Worm (Caenorhabditis elegans) whole organism, mixed stage, embryonic: Measurements from ENCODE around the gene pals-32.

ENCODE experiments used
- M03D4.4 ChIP-seq: sonication (generic microtip); optimal IDR thresholded peaks from 2 replicates; lab custom pipeline; 2017; ENCODE audit warnings: mild to moderate bottlenecking, missing genetic modification characterization, missing compliant biosample characterization
- bed-3 ChIP-seq: fragments of 200-800 bp; sonication (Bioruptor generic); optimal IDR thresholded peaks from 3 replicates; lab custom pipeline; 2018; ENCODE audit warnings: mild to moderate bottlenecking, missing genetic modification characterization, moderate library complexity, missing compliant biosample characterization
- blmp-1 ChIP-seq: fragments of 150-350 bp; optimal IDR thresholded peaks from 2 replicates; lab custom pipeline; 2014; ENCODE audit warnings: missing biosample characterization, missing genetic modification characterization
- ceh-39 ChIP-seq: fragments of 150-350 bp; optimal IDR thresholded peaks from 2 replicates; lab custom pipeline; 2014; ENCODE audit warnings: missing biosample characterization, missing genetic modification characterization
- ceh-43 ChIP-seq: fragments of 200-800 bp; sonication (Bioruptor generic); optimal IDR thresholded peaks from 2 replicates; lab custom pipeline; 2018; ENCODE audit warnings: mild to moderate bottlenecking, missing genetic modification characterization, moderate library complexity, missing compliant biosample characterization
- ceh-83 ChIP-seq: fragments of 200-800 bp; sonication (Bioruptor generic); optimal IDR thresholded peaks from 2 replicates; lab custom pipeline; 2018; ENCODE audit warnings: mild to moderate bottlenecking, missing genetic modification characterization, missing compliant biosample characterization
- ces-1 ChIP-seq: fragments of 150-350 bp; optimal IDR thresholded peaks from 2 replicates; lab custom pipeline; 2014; ENCODE audit warnings: missing biosample characterization, missing genetic modification reagents, missing genetic modification characterization
- drap-1 ChIP-seq: fragments of 200-800 bp; sonication (Bioruptor generic); optimal IDR thresholded peaks from 3 replicates; lab custom pipeline; 2018; ENCODE audit warnings: mild to moderate bottlenecking, missing genetic modification characterization, missing compliant biosample characterization
- elt-1 ChIP-seq: sonication (generic microtip); optimal IDR thresholded peaks from 2 replicates; lab custom pipeline; 2017; ENCODE audit warnings: missing genetic modification characterization, mild to moderate bottlenecking, missing compliant biosample characterization, antibody characterized with exemption, moderate library complexity, borderline replicate concordance; ENCODE audit not compliant: insufficient read depth
- elt-3 ChIP-seq: fragments of 150-350 bp; optimal IDR thresholded peaks from 2 replicates; lab custom pipeline; 2014; ENCODE audit warnings: missing biosample characterization, missing genetic modification characterization
- flh-1 ChIP-seq: fragments of 200-800 bp; sonication (Bioruptor generic); optimal IDR thresholded peaks from 2 replicates; lab custom pipeline; 2018; ENCODE audit warnings: mild to moderate bottlenecking, missing genetic modification characterization, moderate library complexity, missing compliant biosample characterization
- ham-2 ChIP-seq: fragments of 200-800 bp; sonication (Bioruptor generic); optimal IDR thresholded peaks from 2 replicates; lab custom pipeline; 2018; ENCODE audit warnings: mild to moderate bottlenecking, missing genetic modification characterization, missing compliant biosample characterization
- hlh-1 ChIP-seq: fragments of 150-350 bp; optimal IDR thresholded peaks from 2 replicates; lab custom pipeline; 2014; ENCODE audit warnings: missing biosample characterization, missing genetic modification reagents, missing genetic modification characterization
- lin-32 ChIP-seq: fragments of 200-800 bp; sonication (Bioruptor generic); optimal IDR thresholded peaks from 2 replicates; lab custom pipeline; 2018; ENCODE audit warnings: mild to moderate bottlenecking, missing genetic modification characterization, missing compliant biosample characterization
- lsy-2 ChIP-seq: fragments of 150-350 bp; optimal IDR thresholded peaks from 2 replicates; lab custom pipeline; 2014; ENCODE audit warnings: missing biosample characterization, missing genetic modification characterization
- mab-5 ChIP-seq: fragments of 150-350 bp; optimal IDR thresholded peaks from 2 replicates; lab custom pipeline; 2014; ENCODE audit warnings: missing biosample characterization, missing genetic modification characterization
- mep-1 ChIP-seq: fragments of 150-350 bp; optimal IDR thresholded peaks from 2 replicates; lab custom pipeline; 2017; ENCODE audit warnings: missing biosample characterization, missing genetic modification reagents, missing genetic modification characterization, inconsistent platforms
- mls-2 ChIP-seq: sonication (generic microtip); optimal IDR thresholded peaks from 2 replicates; lab custom pipeline; 2016; ENCODE audit warnings: mild to moderate bottlenecking, missing genetic modification characterization, moderate library complexity, missing compliant biosample characterization
- nhr-12 ChIP-seq: fragments of 150-350 bp; optimal IDR thresholded peaks from 2 replicates; lab custom pipeline; 2014; ENCODE audit warnings: missing biosample characterization, missing genetic modification characterization
- nhr-2 ChIP-seq: fragments of 150-350 bp; optimal IDR thresholded peaks from 2 replicates; lab custom pipeline; 2014; ENCODE audit warnings: missing biosample characterization, missing genetic modification characterization
- nhr-76 ChIP-seq: sonication (generic microtip); optimal IDR thresholded peaks from 2 replicates; lab custom pipeline; 2017; ENCODE audit warnings: missing biosample characterization, missing genetic modification characterization
- pha-4 ChIP-seq: fragments of 150-350 bp; optimal IDR thresholded peaks from 2 replicates; lab custom pipeline; 2018; ENCODE audit warnings: missing biosample characterization, missing genetic modification reagents, missing genetic modification characterization
- snpc-4 ChIP-seq: fragments of 150-350 bp; optimal IDR thresholded peaks from 2 replicates; lab custom pipeline; 2014; ENCODE audit warnings: missing biosample characterization, missing genetic modification characterization
- sptf-1 ChIP-seq: sonication (generic microtip); optimal IDR thresholded peaks from 2 replicates; lab custom pipeline; 2017; ENCODE audit warnings: mild to moderate bottlenecking, missing genetic modification characterization, moderate library complexity, missing compliant biosample characterization
- unc-120 ChIP-seq: sonication (generic microtip); optimal IDR thresholded peaks from 2 replicates; lab custom pipeline; 2017; ENCODE audit warnings: missing genetic modification characterization, missing compliant biosample characterization; ENCODE audit not compliant: poor library complexity, severe bottlenecking
- unc-39 ChIP-seq: fragments of 150-350 bp; optimal IDR thresholded peaks from 2 replicates; lab custom pipeline; 2014; ENCODE audit warnings: missing biosample characterization, missing genetic modification characterization
- zip-8 ChIP-seq: fragments of 150-350 bp; optimal IDR thresholded peaks from 2 replicates; lab custom pipeline; 2014; ENCODE audit warnings: missing biosample characterization, missing genetic modification characterization
- ztf-11 ChIP-seq: fragments of 150-350 bp; optimal IDR thresholded peaks from 2 replicates; lab custom pipeline; 2014; ENCODE audit warnings: missing biosample characterization, missing genetic modification characterization

The pals-32 gene

ce11 chrV:2938497-2938896 is 42.1 kb downstream of the pals-32 start, which contains the start of gene srw-141:
Gene srw-141, minus strand, starts transcription at chrV:2938597.
- TF ChIP-seq unc-120 (no peak), lin-32 (GFP tag; lab: Kevin White, UChicago) (no peak)

DNA sequence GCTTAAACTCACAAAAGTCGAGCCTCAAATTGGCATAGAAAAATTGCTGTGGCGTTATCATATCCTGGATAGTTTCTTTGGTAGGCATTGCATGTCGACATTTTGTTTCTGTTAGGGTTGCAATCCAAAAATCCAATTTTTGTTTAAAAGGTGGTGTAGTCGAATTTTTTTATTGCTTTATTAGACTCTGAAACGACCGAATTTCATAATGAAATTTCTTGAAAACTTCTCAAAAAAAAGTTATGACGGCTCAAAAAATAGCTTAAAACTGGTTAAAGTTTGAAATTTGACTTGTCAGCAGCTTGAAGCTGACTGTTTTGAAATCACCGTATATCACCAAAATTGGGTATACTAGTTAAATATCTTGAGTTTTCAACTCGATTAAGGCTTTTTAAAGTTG is 45.0 kb downstream of the pals-32 start, which contains the start of gene srw-143:
srw-143 (minus strand) TSS at position 101 of the 400 bp plus-strand sequence.
- TF ChIP-seq zip-8 (tag; lab: Kevin White, UChicago) (no peak), snpc-4 (tag; lab: Kevin White, UChicago) (no peak), bed-3 (no peak), mep-1 (tag; lab: Kevin White, UChicago) (no peak), blmp-1 (no peak), ces-1 (GFP tag; lab: Kevin White, UChicago) (no peak), mab-5 (tag; lab: Kevin White, UChicago) (no peak), nhr-12 (tag; lab: Kevin White, UChicago) (no peak), ham-2 (GFP tag; lab: Kevin White, UChicago) (no peak), elt-1 (no peak), M03D4.4 (tag; lab: Kevin White, UChicago) (no peak), mls-2 (tag; lab: Kevin White, UChicago) (no peak), hlh-1 (tag; lab: Kevin White, UChicago) (no peak)

- TF ChIP-seq nhr-2 (tag; lab: Kevin White, UChicago) = no peak
- TF ChIP-seq ztf-11 (tag; lab: Kevin White, UChicago) = no peak
- TF ChIP-seq unc-39 (tag; lab: Kevin White, UChicago) = no peak
- no peak for TF ChIP-seq mls-2 (tag; lab: Kevin White, UChicago)
- TF ChIP-seq elt-1 = no peak
- TF ChIP-seq sptf-1 (tag; lab: Kevin White, UChicago) = no peak
- TF ChIP-seq lsy-2 = no peak
- TF ChIP-seq ceh-43 (GFP tag; lab: Kevin White, UChicago) = no peak
- no peak for TF ChIP-seq elt-3
- TF ChIP-seq, all 35 proteins: peak for 0
Observed at ce11 chrV:2942247-2942646, 45.8 kb downstream of the pals-32 start.

ce11 chrV:2943859-2944258 is 47.4 kb downstream of the pals-32 start, which contains the start of gene srw-137:
Gene srw-137, minus strand, starts transcription at chrV:2943959.
- TF ChIP-seq blmp-1 = no peak
- no peak for TF ChIP-seq elt-3
- no peak for TF ChIP-seq mep-1 (tag; lab: Kevin White, UChicago)
- TF ChIP-seq ceh-43 (GFP tag; lab: Kevin White, UChicago) = no peak
- no peak for TF ChIP-seq elt-1
- TF ChIP-seq ceh-83 (GFP tag; lab: Kevin White, UChicago) = no peak
- TF ChIP-seq sptf-1 (tag; lab: Kevin White, UChicago) = no peak
- no peak for TF ChIP-seq mls-2 (tag; lab: Kevin White, UChicago)
- no peak for TF ChIP-seq unc-39 (tag; lab: Kevin White, UChicago)
- TF ChIP-seq pha-4 (tag; lab: Kevin White, UChicago) = no peak
- TF ChIP-seq lin-32 (GFP tag; lab: Kevin White, UChicago) = no peak
- TF ChIP-seq ztf-11 (tag; lab: Kevin White, UChicago) = no peak
- no peak for TF ChIP-seq ces-1 (GFP tag; lab: Kevin White, UChicago)
- TF ChIP-seq nhr-76 (tag; lab: Kevin White, UChicago) = no peak
- TF ChIP-seq ceh-39 (tag; lab: Kevin White, UChicago) = no peak
- TF ChIP-seq drap-1 (GFP tag; lab: Kevin White, UChicago) = no peak
- TF ChIP-seq unc-120 = no peak

DNA sequence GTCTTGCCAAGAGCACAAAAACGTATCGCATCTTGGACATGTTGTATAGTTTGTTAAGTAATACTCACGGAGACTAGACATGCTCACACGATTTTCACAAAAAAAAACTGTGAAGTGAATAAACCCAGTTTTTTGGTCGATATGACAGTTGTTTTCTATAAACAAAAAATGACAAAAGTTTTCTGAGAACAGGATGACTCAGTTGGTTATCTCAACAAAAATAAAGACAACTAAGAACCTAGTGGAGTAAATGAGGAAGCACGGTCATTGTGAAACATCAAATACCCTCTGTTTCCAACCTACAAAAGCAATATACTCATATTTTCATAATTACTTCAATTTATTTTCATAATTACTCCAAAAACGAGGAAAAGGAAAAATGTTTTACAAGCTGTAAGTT is 49.2 kb downstream of the pals-32 start, which contains the start of gene srh-87:
srh-87 (minus strand) TSS at position 101 of the 400 bp plus-strand sequence.
- TF ChIP-seq flh-1 (no peak), nhr-12 (tag; lab: Kevin White, UChicago) (no peak), elt-1 (no peak)
